Fruit fly (Drosophila melanogaster) whole organism, embryonic: ENCODE measurements around the gene CG34163.

Experiments
- Ada2b ChIP-seq: fragments of 200-800 bp; sonication (Bioruptor generic); IDR thresholded peaks from 2 replicates; pipeline ENCODE4 v1.3.6; 2022; ENCODE audit warnings: missing biosample characterization, missing genetic modification characterization
- B-H2 ChIP-seq: fragments of 200-800 bp; sonication (Bioruptor generic); optimal IDR thresholded peaks from 2 replicates; lab custom pipeline; 2018; ENCODE audit warnings: missing biosample characterization, mild to moderate bottlenecking, missing genetic modification characterization
- CG10366 ChIP-seq: fragments of 200-800 bp; sonication (Bioruptor generic); IDR thresholded peaks from 2 replicates; pipeline ENCODE4 v1.3.6; 2022; ENCODE audit warnings: missing biosample characterization, missing genetic modification characterization
- CG10462 ChIP-seq: fragments of 200-800 bp; sonication (Bioruptor generic); optimal IDR thresholded peaks from 2 replicates; lab custom pipeline; 2016; ENCODE audit warnings: missing biosample characterization, missing genetic modification characterization
- CG10654 ChIP-seq: fragments of 200-800 bp; sonication (Bioruptor generic); optimal IDR thresholded peaks from 2 replicates; lab custom pipeline; 2016; ENCODE audit warnings: missing biosample characterization, missing genetic modification characterization
- CG13894 ChIP-seq: fragments of 200-800 bp; sonication (Bioruptor generic); optimal IDR thresholded peaks from 3 replicates; lab custom pipeline; 2018; ENCODE audit warnings: missing biosample characterization, mild to moderate bottlenecking, missing genetic modification characterization, moderate library complexity
- CG15479 ChIP-seq: fragments of 200-800 bp; sonication (Bioruptor generic); optimal IDR thresholded peaks from 3 replicates; lab custom pipeline; 2019; ENCODE audit warnings: missing biosample characterization, mild to moderate bottlenecking, missing genetic modification characterization, moderate library complexity
- CG16813 ChIP-seq: fragments of 200-800 bp; sonication (Bioruptor generic); IDR thresholded peaks from 3 replicates; pipeline ENCODE4 v1.3.6; 2022; ENCODE audit warnings: missing biosample characterization, missing genetic modification characterization; ENCODE audit not compliant: partially characterized antibody
- CG1832 ChIP-seq: fragments of 200-800 bp; sonication (Bioruptor generic); optimal IDR thresholded peaks from 2 replicates; lab custom pipeline; 2017; ENCODE audit warnings: missing biosample characterization, mild to moderate bottlenecking, missing genetic modification characterization, inconsistent platforms
- CG2199 ChIP-seq: fragments of 200-800 bp; sonication (Bioruptor generic); IDR thresholded peaks from 3 replicates; pipeline ENCODE4 v1.3.6; 2022; ENCODE audit warnings: missing biosample characterization, missing genetic modification characterization
- CG31224 ChIP-seq: fragments of 200-800 bp; sonication (Bioruptor generic); IDR thresholded peaks from 2 replicates; pipeline ENCODE4 v1.3.6; 2022; ENCODE audit warnings: missing biosample characterization, missing genetic modification characterization
- CG3407 ChIP-seq: fragments of 200-800 bp; sonication (Bioruptor generic); optimal IDR thresholded peaks from 2 replicates; lab custom pipeline; 2018; ENCODE audit warnings: missing biosample characterization, mild to moderate bottlenecking, missing genetic modification characterization
- CG34376 ChIP-seq: fragments of 200-800 bp; sonication (Bioruptor generic); optimal IDR thresholded peaks from 2 replicates; lab custom pipeline; 2018; ENCODE audit warnings: missing biosample characterization, mild to moderate bottlenecking, missing genetic modification characterization
- CG4360 ChIP-seq: fragments of 200-800 bp; sonication (Bioruptor generic); IDR thresholded peaks from 2 replicates; pipeline ENCODE4 v1.3.6; 2022; ENCODE audit warnings: missing biosample characterization, missing genetic modification characterization
- CG4617 ChIP-seq: fragments of 200-800 bp; sonication (Bioruptor generic); optimal IDR thresholded peaks from 3 replicates; lab custom pipeline; 2016; ENCODE audit warnings: missing biosample characterization, missing genetic modification characterization, borderline replicate concordance
- CG4854 ChIP-seq: fragments of 200-800 bp; sonication (Bioruptor generic); optimal IDR thresholded peaks from 2 replicates; lab custom pipeline; 2016; ENCODE audit warnings: missing biosample characterization, missing genetic modification characterization, inconsistent platforms
- CG6175 ChIP-seq: fragments of 200-800 bp; sonication (Bioruptor generic); IDR thresholded peaks from 3 replicates; pipeline ENCODE4 v1.3.6; 2022; ENCODE audit warnings: missing biosample characterization, missing genetic modification characterization
- CG6254 ChIP-seq: fragments of 200-800 bp; sonication (Bioruptor generic); optimal IDR thresholded peaks from 3 replicates; lab custom pipeline; 2017; ENCODE audit warnings: mild to moderate bottlenecking, missing biosample characterization, missing genetic modification reagents, missing genetic modification characterization
- Deaf1 ChIP-seq: fragments of 200-800 bp; optimal IDR thresholded peaks from 3 replicates; lab custom pipeline; 2019; ENCODE audit warnings: missing biosample characterization, mild to moderate bottlenecking, missing genetic modification characterization, moderate library complexity
- Dfd ChIP-seq, 2 experiments: fragments of >200 bp; optimal IDR thresholded peaks; 2 replicates each; lab custom pipeline; 2017; ENCODE audit warnings: missing biosample characterization in 2 of 2, missing genetic modification characterization in 2 of 2
- Dip3 ChIP-seq: fragments of 200-800 bp; sonication (Bioruptor generic); optimal IDR thresholded peaks from 3 replicates; lab custom pipeline; 2016; ENCODE audit warnings: missing biosample characterization, missing genetic modification characterization
- Dll ChIP-seq: fragments of 200-800 bp; sonication (Bioruptor generic); IDR thresholded peaks from 4 replicates; pipeline ENCODE4 v1.3.6; 2022; ENCODE audit warnings: missing biosample characterization, missing genetic modification characterization; ENCODE audit not compliant: partially characterized antibody
- Doc2 ChIP-seq: fragments of 200-800 bp; sonication (Bioruptor generic); IDR thresholded peaks from 2 replicates; pipeline ENCODE4 v1.3.6; 2022; ENCODE audit warnings: missing biosample characterization, missing genetic modification characterization
- Fer3 ChIP-seq: fragments of 200-800 bp; sonication (Bioruptor generic); optimal IDR thresholded peaks from 2 replicates; lab custom pipeline; 2018; ENCODE audit warnings: missing biosample characterization, mild to moderate bottlenecking, missing genetic modification characterization, moderate library complexity
- Jarid2 ChIP-seq: fragments of 200-800 bp; sonication (Bioruptor generic); optimal IDR thresholded peaks from 3 replicates; lab custom pipeline; 2017; ENCODE audit warnings: mild to moderate bottlenecking, missing biosample characterization, missing genetic modification reagents, missing genetic modification characterization
- Kr ChIP-seq: fragments of 200-800 bp; sonication (Bioruptor generic); optimal IDR thresholded peaks from 2 replicates; lab custom pipeline; 2017; ENCODE audit warnings: missing biosample characterization, mild to moderate bottlenecking, missing genetic modification characterization
- Sox102F ChIP-seq: fragments of 200-800 bp; sonication (Bioruptor generic); optimal IDR thresholded peaks from 2 replicates; lab custom pipeline; 2018; ENCODE audit warnings: missing biosample characterization, mild to moderate bottlenecking, missing genetic modification characterization, moderate library complexity
- Spps ChIP-seq: fragments of 200-800 bp; sonication (Bioruptor generic); optimal IDR thresholded peaks from 2 replicates; lab custom pipeline; 2018; ENCODE audit warnings: missing biosample characterization, mild to moderate bottlenecking, missing genetic modification characterization
- Xrp1 ChIP-seq: fragments of 200-800 bp; sonication (Bioruptor generic); IDR thresholded peaks from 2 replicates; pipeline ENCODE4 v1.3.6; 2022; ENCODE audit warnings: missing biosample characterization, missing genetic modification characterization
- cad ChIP-seq: fragments of >200 bp; optimal IDR thresholded peaks from 2 replicates; lab custom pipeline; 2017; ENCODE audit warnings: missing biosample characterization, missing genetic modification characterization
- cg ChIP-seq: fragments of 200-800 bp; sonication (Bioruptor generic); optimal IDR thresholded peaks from 3 replicates; lab custom pipeline; 2019; ENCODE audit warnings: missing biosample characterization, mild to moderate bottlenecking, missing genetic modification characterization, moderate library complexity
- chinmo ChIP-seq: fragments of 200-800 bp; sonication (Bioruptor generic); IDR thresholded peaks from 4 replicates; pipeline ENCODE4 v1.3.6; 2022; ENCODE audit warnings: missing biosample characterization, missing genetic modification characterization; ENCODE audit not compliant: partially characterized antibody
- chm ChIP-seq: fragments of 200-800 bp; sonication (Bioruptor generic); IDR thresholded peaks from 2 replicates; pipeline ENCODE4 v1.3.6; 2022; ENCODE audit warnings: missing biosample characterization, missing genetic modification characterization
- gce ChIP-seq: fragments of 200-800 bp; sonication (Bioruptor generic); IDR thresholded peaks from 3 replicates; pipeline ENCODE4 v1.3.6; 2022; ENCODE audit warnings: missing biosample characterization, missing genetic modification characterization
- gcm ChIP-seq: fragments of 200-800 bp; sonication (Bioruptor generic); optimal IDR thresholded peaks from 2 replicates; lab custom pipeline; 2019; ENCODE audit warnings: missing biosample characterization, mild to moderate bottlenecking, missing genetic modification characterization, moderate library complexity
- grn ChIP-seq: fragments of 200-800 bp; sonication (Bioruptor generic); optimal IDR thresholded peaks from 3 replicates; lab custom pipeline; 2017; ENCODE audit warnings: missing biosample characterization, missing genetic modification characterization
- jigr1 ChIP-seq: fragments of 200-800 bp; sonication (Bioruptor generic); IDR thresholded peaks from 3 replicates; pipeline ENCODE4 v1.3.6; 2022; ENCODE audit warnings: missing biosample characterization, missing genetic modification characterization
- nmo ChIP-seq: fragments of 200-800 bp; sonication (Bioruptor generic); optimal IDR thresholded peaks from 2 replicates; lab custom pipeline; 2018; ENCODE audit warnings: missing biosample characterization, mild to moderate bottlenecking, missing genetic modification characterization, moderate library complexity
- odd ChIP-seq: fragments of 200-800 bp; sonication (Bioruptor generic); optimal IDR thresholded peaks from 2 replicates; lab custom pipeline; 2017; ENCODE audit warnings: missing biosample characterization, mild to moderate bottlenecking, missing genetic modification characterization
- onecut ChIP-seq: fragments of 200-800 bp; sonication (Bioruptor generic); IDR thresholded peaks from 2 replicates; pipeline ENCODE4 v1.3.6; 2022; ENCODE audit warnings: missing biosample characterization, missing genetic modification characterization
- pros ChIP-seq: fragments of 200-800 bp; sonication (Bioruptor generic); optimal IDR thresholded peaks from 3 replicates; lab custom pipeline; 2019; ENCODE audit warnings: missing biosample characterization, mild to moderate bottlenecking, missing genetic modification characterization, moderate library complexity
- repo ChIP-seq: fragments of 200-800 bp; sonication (Bioruptor generic); optimal IDR thresholded peaks from 2 replicates; lab custom pipeline; 2016; ENCODE audit warnings: missing biosample characterization, missing genetic modification characterization
- sens ChIP-seq: fragments of 200-800 bp; sonication (Bioruptor generic); peaks from one replicate; lab custom pipeline; 2016; ENCODE audit warnings: missing biosample characterization, missing genetic modification characterization
- slp2 ChIP-seq: fragments of 200-800 bp; sonication (Bioruptor generic); optimal IDR thresholded peaks from 2 replicates; lab custom pipeline; 2016; ENCODE audit warnings: missing biosample characterization, missing genetic modification characterization
- sqz ChIP-seq: fragments of 200-800 bp; sonication (Bioruptor generic); optimal IDR thresholded peaks from 3 replicates; lab custom pipeline; 2018; ENCODE audit warnings: missing biosample characterization, mild to moderate bottlenecking, missing genetic modification characterization
- wek ChIP-seq: fragments of 200-800 bp; sonication (Bioruptor generic); optimal IDR thresholded peaks from 3 replicates; lab custom pipeline; 2018; ENCODE audit warnings: missing biosample characterization, mild to moderate bottlenecking, missing genetic modification characterization, moderate library complexity
- zen ChIP-seq: fragments of 200-800 bp; sonication (Bioruptor generic); optimal IDR thresholded peaks from 3 replicates; lab custom pipeline; 2018; ENCODE audit warnings: missing biosample characterization, mild to moderate bottlenecking, missing genetic modification characterization, moderate library complexity

CG34163 gene

dm6 chr2L:11973145-11973738, 14.8 kb upstream of the CG34163 start:
- TF ChIP-seq CG6254 (no peak), grn (peak; percentile 34), CG31224 (peak; percentile 41; the same call in 1 of the 2 replicates), pros (GFP tag; lab: Kevin White, UChicago) (peak; percentile 11), CG4360 (peak; percentile 85), Kr (GFP tag; lab: Kevin White, UChicago) (peak; percentile 6), gce (no peak), CG10462 (GFP tag; lab: Kevin White, UChicago) (no peak), odd (GFP tag; lab: Kevin White, UChicago) (peak; percentile 23), Jarid2 (GFP tag; lab: Kevin White, UChicago) (no peak), gcm (GFP tag; lab: Kevin White, UChicago) (peak; percentile 77), Doc2 (GFP tag; lab: Robert Waterston, UW) (no peak), CG4854 (no peak), sens (GFP tag; lab: Kevin White, UChicago) (peak; percentile 44), chinmo (GFP tag; lab: Robert Waterston, UW) (0 out of 4 replicates have a peak, but pooled peaks have one; percentile 19), cg (peak; percentile 9), B-H2 (GFP tag; lab: Kevin White, UChicago) (peak; percentile 5), cad (GFP tag; lab: Kevin White, UChicago) (peak; percentile 31), CG2199 (GFP tag; lab: Robert Waterston, UW) (peak; percentile 91), CG13894 (peak; percentile 54)

dm6 chr2L:11976955-11977354, 11.1 kb upstream of the CG34163 start:
- no peak for TF ChIP-seq onecut (GFP tag; lab: Robert Waterston, UW)
- no peak for TF ChIP-seq chm
- TF ChIP-seq jigr1 (GFP tag; lab: Robert Waterston, UW): no peak
- TF ChIP-seq Dip3 (GFP tag; lab: Kevin White, UChicago): no peak
- TF ChIP-seq sqz (GFP tag; lab: Kevin White, UChicago): no peak
- no peak for TF ChIP-seq Fer3 (tag; lab: Kevin White, UChicago)
- no peak for TF ChIP-seq cg
- no peak for TF ChIP-seq CG16813 (GFP tag; lab: Robert Waterston, UW)
- no peak for TF ChIP-seq CG10654 (GFP tag; lab: Kevin White, UChicago)
- no peak for TF ChIP-seq nmo
- TF ChIP-seq slp2 (GFP tag; lab: Kevin White, UChicago): no peak

- TF ChIP-seq CG10366 (GFP tag; lab: Robert Waterston, UW) (no peak), zen (tag; lab: Kevin White, UChicago) (peak; percentile 53), CG15479 (GFP tag; lab: Kevin White, UChicago) (peak; percentile 28), Deaf1 (tag; lab: Kevin White, UChicago) (no peak), Dfd (GFP tag; optimal IDR thresholded peaks at IDR 0.05; lab: Kevin White, UChicago) (no peak), CG1832 (peak; percentile 7), sens (GFP tag; lab: Kevin White, UChicago) (peak; percentile 75)
Observed at dm6 chr2L:11977721-11978120, 10.3 kb upstream of the CG34163 start.

dm6 chr2L:11980075-11980474, 8.0 kb upstream of the CG34163 start:
- TF ChIP-seq wek (GFP tag; lab: Kevin White, UChicago) (no peak), CG4360 (no peak), CG3407 (GFP tag; lab: Kevin White, UChicago) (no peak), Dll (GFP tag; lab: Robert Waterston, UW) (no peak), Spps (no peak), CG6175 (GFP tag; lab: Robert Waterston, UW) (0 out of 3 replicates have a peak, but pooled peaks have one; percentile 2), repo (GFP tag; lab: Kevin White, UChicago) (no peak), CG34376 (GFP tag; lab: Kevin White, UChicago) (no peak), Sox102F (peak; percentile 12), Xrp1 (GFP tag; lab: Robert Waterston, UW) (peak; percentile 23; the same call in 1 of the 2 replicates), Fer3 (tag; lab: Kevin White, UChicago) (no peak), CG4617 (no peak), Ada2b (GFP tag; lab: Robert Waterston, UW) (no peak)
